Worm (Caenorhabditis elegans): Measurements from ENCODE around the gene ain-1.

DNA sequence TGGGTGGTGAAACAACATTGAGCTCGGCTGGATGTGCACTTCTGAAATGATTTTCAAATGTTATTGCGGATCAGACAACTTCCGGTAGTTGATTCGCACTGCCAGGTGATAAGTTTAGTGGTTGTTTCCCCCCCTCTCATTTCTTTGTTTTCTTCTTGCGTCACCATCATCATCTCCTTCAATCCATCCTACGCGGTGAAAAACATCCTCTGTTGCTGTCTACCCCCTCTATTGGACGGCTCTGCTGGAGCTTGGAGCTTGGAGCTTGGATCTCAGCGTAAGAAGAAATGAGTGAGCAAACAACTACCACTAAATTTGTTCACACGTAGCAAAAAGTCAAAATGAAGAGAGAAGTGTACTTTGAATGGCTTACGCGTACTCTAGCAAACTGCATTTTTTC lies 28.4 kb downstream of the ain-1 start:
- TF ChIP-seq flt-1 (GFP tag; IDR thresholded peaks at IDR 0.05), result no peak
- no peak for TF ChIP-seq tab-1 (GFP tag; IDR thresholded peaks at IDR 0.05)
- TF ChIP-seq ztf-29 (GFP tag; IDR thresholded peaks at IDR 0.05), result no peak
- TF ChIP-seq T22C8.4 (GFP tag; IDR thresholded peaks at IDR 0.05), result no peak
- TF ChIP-seq ref-1 (GFP tag; conservative IDR thresholded peaks at IDR 0.05), result no peak
- TF ChIP-seq med-1 (GFP tag; optimal IDR thresholded peaks at IDR 0.05; ENCODE audit: insufficient read depth), result no peak

Measured in whole organism, midembryonic.